Fruit fly (Drosophila melanogaster) whole organism, prepupa: ENCODE data around the gene bai.
A peak's percentile ranks its signal among the peaks of the same experiment; 100 is the strongest.

Experiments used
- Blimp-1 ChIP-seq: fragments of 200-800 bp; sonication (Bioruptor generic); optimal IDR thresholded peaks from 3 replicates; lab custom pipeline; 2017; ENCODE audit warnings: missing biosample characterization, missing genetic modification characterization, mild to moderate bottlenecking, moderate library complexity, missing genetic modification reagents
- CG4318 ChIP-seq: fragments of 200-800 bp; sonication (Bioruptor generic); optimal IDR thresholded peaks from 3 replicates; lab custom pipeline; 2017; ENCODE audit warnings: missing biosample characterization, mild to moderate bottlenecking, missing genetic modification characterization
- CG8119 ChIP-seq: fragments of 200-800 bp; sonication (Bioruptor generic); IDR thresholded peaks from 3 replicates; pipeline ENCODE4 v1.3.6; 2022; ENCODE audit warnings: missing biosample characterization, missing genetic modification characterization
- Hr39 ChIP-seq: fragments of 200-800 bp; sonication (Bioruptor generic); optimal IDR thresholded peaks from 2 replicates; lab custom pipeline; 2016; ENCODE audit warnings: missing biosample characterization, missing genetic modification characterization
- Smox ChIP-seq: fragments of 200-800 bp; sonication (Bioruptor generic); optimal IDR thresholded peaks from 3 replicates; lab custom pipeline; 2016; ENCODE audit warnings: missing biosample characterization, missing genetic modification characterization
- achi ChIP-seq: fragments of 200-800 bp; sonication (Bioruptor generic); optimal IDR thresholded peaks from 3 replicates; lab custom pipeline; 2016; ENCODE audit warnings: missing biosample characterization, missing genetic modification characterization
- esn ChIP-seq: fragments of 200-800 bp; sonication (Bioruptor generic); optimal IDR thresholded peaks from 2 replicates; lab custom pipeline; 2016; ENCODE audit warnings: missing biosample characterization, mild to moderate bottlenecking, missing genetic modification characterization, moderate library complexity
- fkh ChIP-seq: fragments of 200-800 bp; sonication (Bioruptor generic); optimal IDR thresholded peaks from 3 replicates; lab custom pipeline; 2017; ENCODE audit warnings: missing biosample characterization, mild to moderate bottlenecking, missing genetic modification characterization, moderate library complexity
- spab ChIP-seq: fragments of 200-800 bp; sonication (Bioruptor generic); optimal IDR thresholded peaks from 2 replicates; lab custom pipeline; 2017; ENCODE audit warnings: missing biosample characterization, mild to moderate bottlenecking, missing genetic modification characterization, missing genetic modification reagents

- TF ChIP-seq achi (GFP tag; lab: Kevin White, UChicago), result no peak
- TF ChIP-seq spab (GFP tag; lab: Kevin White, UChicago), result no peak
- no peak for TF ChIP-seq Smox
- peak; percentile 64 for TF ChIP-seq fkh (GFP tag; lab: Kevin White, UChicago)
- TF ChIP-seq CG4318 (GFP tag; lab: Kevin White, UChicago), result no peak
- TF ChIP-seq Blimp-1 (GFP tag; lab: Kevin White, UChicago), result no peak
- TF ChIP-seq Hr39 (GFP tag; lab: Kevin White, UChicago), result no peak
- TF ChIP-seq esn (GFP tag; lab: Kevin White, UChicago), result peak; percentile 77
- TF ChIP-seq CG8119 (GFP tag; lab: Robert Waterston, UW), result no peak
Observed at dm6 chr3R:25069569-25069968, 30.4 kb downstream of the bai start, which contains the start of the genes Stt3B and CG11839.
